Worm (Caenorhabditis elegans) whole organism, L1 larva: ENCODE data around the gene ula-1.

ENCODE experiments used
- Y116A8C.19 ChIP-seq: sonication (generic microtip); optimal IDR thresholded peaks from 2 replicates; lab custom pipeline; 2016; ENCODE audit warnings: missing compliant biosample characterization, missing genetic modification characterization, borderline replicate concordance
- ceh-82 ChIP-seq, 3 experiments: fragments of 150-350 bp in 1 of 3; sonication (generic microtip) in 2 of 3; optimal IDR thresholded peaks; 2 replicates each; lab custom pipeline; 2014 to 2017; ENCODE audit warnings: missing biosample characterization in 3 of 3, missing genetic modification characterization in 3 of 3
- lin-15B ChIP-seq: fragments of 150-350 bp; sonication (generic microtip); optimal IDR thresholded peaks from 3 replicates; lab custom pipeline; 2014; ENCODE audit warnings: missing biosample characterization, missing genetic modification characterization
- tlp-1 ChIP-seq: fragments of 150-350 bp; optimal IDR thresholded peaks from 2 replicates; lab custom pipeline; 2014; ENCODE audit warnings: missing biosample characterization, missing genetic modification characterization

ula-1 gene

DNA sequence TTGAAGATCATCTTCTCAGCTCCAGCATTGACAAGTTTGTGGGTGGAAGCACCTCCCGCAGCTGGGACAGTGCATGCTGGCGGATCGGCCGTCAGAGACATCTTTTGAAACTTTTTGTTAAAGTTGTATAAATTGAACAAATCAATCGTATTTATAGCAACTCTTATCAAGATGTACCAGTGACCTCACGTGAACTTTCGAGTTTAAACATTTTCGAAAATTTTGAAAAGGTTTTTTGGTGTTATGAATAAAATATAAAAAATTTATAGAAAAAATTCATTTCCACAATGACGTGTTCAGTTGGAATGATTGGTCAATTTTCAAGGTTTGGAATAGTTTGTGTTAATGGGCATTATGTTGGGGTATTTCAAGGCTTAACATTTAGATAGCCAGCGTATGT, 51.5 kb downstream of the ula-1 start, which contains the start of the genes msd-4 and C35D10.3:
msd-4 (minus strand) TSS at position 101 of the 400 bp plus-strand sequence.
C35D10.3 (plus strand) TSS at position 279 of the 400 bp plus-strand sequence.
- TF ChIP-seq Y116A8C.19 (tag; lab: Kevin White, UChicago) (no peak), lin-15B (tag; lab: Kevin White, UChicago) (no peak), ceh-82 (tag; optimal IDR thresholded peaks at IDR 0.05; lab: Kevin White, UChicago) (no peak), tlp-1 (tag; lab: Kevin White, UChicago) (no peak)
